Fruit fly (Drosophila melanogaster) whole organism, embryonic: ENCODE data around the gene Bug22.

Experiments used
- Atf3 ChIP-seq: fragments of 200-800 bp; sonication (Bioruptor generic); optimal IDR thresholded peaks from 3 replicates; lab custom pipeline; 2016; ENCODE audit warnings: missing biosample characterization, missing genetic modification characterization
- CG10431 ChIP-seq: fragments of 200-800 bp; sonication (Bioruptor generic); optimal IDR thresholded peaks from 3 replicates; lab custom pipeline; 2018; ENCODE audit warnings: missing biosample characterization, mild to moderate bottlenecking, missing genetic modification characterization
- CG11560 ChIP-seq: fragments of 200-800 bp; sonication (Bioruptor generic); IDR thresholded peaks from 3 replicates; pipeline ENCODE4 v1.3.6; 2022; ENCODE audit warnings: missing biosample characterization, missing genetic modification characterization
- CG12071 ChIP-seq: fragments of 200-800 bp; sonication (Bioruptor generic); optimal IDR thresholded peaks from 3 replicates; lab custom pipeline; 2018; ENCODE audit warnings: missing biosample characterization, mild to moderate bottlenecking, missing genetic modification characterization
- CG12219 ChIP-seq: fragments of 200-800 bp; sonication (Bioruptor generic); optimal IDR thresholded peaks from 3 replicates; lab custom pipeline; 2018; ENCODE audit warnings: missing biosample characterization, mild to moderate bottlenecking, missing genetic modification characterization
- CG1233 ChIP-seq: fragments of 200-800 bp; sonication (Bioruptor generic); optimal IDR thresholded peaks from 4 replicates; lab custom pipeline; 2018; ENCODE audit warnings: missing biosample characterization, mild to moderate bottlenecking, missing genetic modification characterization
- CG1603 ChIP-seq: fragments of 200-800 bp; sonication (Bioruptor generic); optimal IDR thresholded peaks from 2 replicates; lab custom pipeline; 2019; ENCODE audit warnings: missing biosample characterization, mild to moderate bottlenecking, missing genetic modification characterization, moderate library complexity
- CG16779 ChIP-seq: fragments of 200-800 bp; sonication (Bioruptor generic); IDR thresholded peaks from 2 replicates; pipeline ENCODE4 v1.3.6; 2022; ENCODE audit warnings: missing biosample characterization, missing genetic modification characterization
- CG18011 ChIP-seq: fragments of 200-800 bp; sonication (Bioruptor generic); optimal IDR thresholded peaks from 2 replicates; lab custom pipeline; 2017; ENCODE audit warnings: missing biosample characterization, missing genetic modification characterization, mild to moderate bottlenecking, moderate library complexity, missing genotype
- CG2712 ChIP-seq: fragments of 200-800 bp; optimal IDR thresholded peaks from 3 replicates; lab custom pipeline; 2019; ENCODE audit warnings: missing biosample characterization, mild to moderate bottlenecking, missing genetic modification characterization, moderate library complexity
- CG3838 ChIP-seq: fragments of 200-800 bp; sonication (Bioruptor generic); optimal IDR thresholded peaks from 3 replicates; lab custom pipeline; 2016; ENCODE audit warnings: missing biosample characterization, missing genetic modification characterization
- CG6683 ChIP-seq: fragments of 200-800 bp; sonication (Bioruptor generic); optimal IDR thresholded peaks from 2 replicates; lab custom pipeline; 2017; ENCODE audit warnings: missing biosample characterization, mild to moderate bottlenecking, missing genetic modification characterization, missing genetic modification reagents
- CG7928 ChIP-seq: fragments of 200-800 bp; sonication (Bioruptor generic); optimal IDR thresholded peaks from 2 replicates; lab custom pipeline; 2017; ENCODE audit warnings: missing biosample characterization, mild to moderate bottlenecking, missing genetic modification characterization
- CG8290 ChIP-seq, 3 experiments: fragments of 200-800 bp; sonication (Bioruptor generic); optimal IDR thresholded peaks; 2 replicates each; lab custom pipeline; 2016 to 2019; ENCODE audit warnings: missing biosample characterization in 3 of 3, missing genetic modification characterization in 3 of 3, mild to moderate bottlenecking in 2 of 3, moderate library complexity in 1 of 3
- Chrac-16 ChIP-seq: fragments of 200-800 bp; sonication (Bioruptor generic); optimal IDR thresholded peaks from 3 replicates; lab custom pipeline; 2016; ENCODE audit warnings: missing biosample characterization, missing genetic modification characterization
- CoRest ChIP-seq: fragments of 200-800 bp; sonication (Bioruptor generic); optimal IDR thresholded peaks from 3 replicates; lab custom pipeline; 2018; ENCODE audit warnings: missing biosample characterization, mild to moderate bottlenecking, missing genetic modification characterization, moderate library complexity
- Deaf1 ChIP-seq: fragments of 200-800 bp; optimal IDR thresholded peaks from 3 replicates; lab custom pipeline; 2019; ENCODE audit warnings: missing biosample characterization, mild to moderate bottlenecking, missing genetic modification characterization, moderate library complexity
- Hand ChIP-seq: fragments of 200-800 bp; sonication (Bioruptor generic); optimal IDR thresholded peaks from 2 replicates; lab custom pipeline; 2017; ENCODE audit warnings: mild to moderate bottlenecking, missing biosample characterization, missing genetic modification reagents, missing genetic modification characterization
- Hr3 ChIP-seq: fragments of 200-800 bp; sonication (Bioruptor generic); optimal IDR thresholded peaks from 3 replicates; lab custom pipeline; 2016; ENCODE audit warnings: missing biosample characterization, missing genetic modification characterization
- NFAT ChIP-seq: fragments of 200-800 bp; sonication (Bioruptor generic); IDR thresholded peaks from 2 replicates; pipeline ENCODE4 v1.3.6; 2022; ENCODE audit warnings: missing biosample characterization, missing genetic modification characterization
- Nf-YC ChIP-seq: fragments of 200-800 bp; optimal IDR thresholded peaks from 3 replicates; lab custom pipeline; 2019; ENCODE audit warnings: missing biosample characterization, mild to moderate bottlenecking, missing genetic modification characterization, moderate library complexity
- Oaz ChIP-seq: fragments of 200-800 bp; sonication (Bioruptor generic); IDR thresholded peaks from 2 replicates; pipeline ENCODE4 v1.3.6; 2022; ENCODE audit warnings: missing biosample characterization, missing genetic modification characterization
- Optix ChIP-seq: fragments of 200-800 bp; sonication (Bioruptor generic); IDR thresholded peaks from 3 replicates; pipeline ENCODE4 v1.3.6; 2022; ENCODE audit warnings: missing biosample characterization, missing genetic modification characterization
- Sox100B ChIP-seq: fragments of 200-800 bp; sonication (Bioruptor generic); optimal IDR thresholded peaks from 3 replicates; lab custom pipeline; 2018; ENCODE audit warnings: missing biosample characterization, mild to moderate bottlenecking, missing genetic modification characterization
- Sry-δ ChIP-seq: fragments of 200-800 bp; sonication (Bioruptor generic); optimal IDR thresholded peaks from 2 replicates; lab custom pipeline; 2016; ENCODE audit warnings: missing biosample characterization, missing genetic modification characterization
- Vsx1 ChIP-seq: fragments of 200-800 bp; sonication (Bioruptor generic); optimal IDR thresholded peaks from 2 replicates; lab custom pipeline; 2017; ENCODE audit warnings: missing biosample characterization, mild to moderate bottlenecking, missing genetic modification characterization, missing genetic modification reagents
- Xrp1 ChIP-seq: fragments of 200-800 bp; sonication (Bioruptor generic); IDR thresholded peaks from 2 replicates; pipeline ENCODE4 v1.3.6; 2022; ENCODE audit warnings: missing biosample characterization, missing genetic modification characterization
- al ChIP-seq: fragments of 200-800 bp; sonication (Bioruptor generic); IDR thresholded peaks from 2 replicates; pipeline ENCODE4 v1.3.6; 2022; ENCODE audit warnings: missing biosample characterization, missing genetic modification characterization
- az2 ChIP-seq: fragments of 200-800 bp; sonication (Bioruptor generic); optimal IDR thresholded peaks from 3 replicates; lab custom pipeline; 2016; ENCODE audit warnings: missing biosample characterization, missing genetic modification characterization
- bbx ChIP-seq: fragments of 200-800 bp; sonication (Bioruptor generic); IDR thresholded peaks from 2 replicates; pipeline ENCODE4 v1.3.6; 2022; ENCODE audit warnings: missing biosample characterization, missing genetic modification characterization; ENCODE audit not compliant: partially characterized antibody
- cato ChIP-seq: fragments of 200-800 bp; sonication (Bioruptor generic); optimal IDR thresholded peaks from 2 replicates; lab custom pipeline; 2016; ENCODE audit warnings: missing biosample characterization, missing genetic modification characterization, borderline replicate concordance
- ci ChIP-seq: fragments of 200-800 bp; sonication (Bioruptor generic); IDR thresholded peaks from 3 replicates; pipeline ENCODE4 v1.3.6; 2022; ENCODE audit warnings: missing biosample characterization, missing genetic modification characterization
- dmrt11E ChIP-seq: fragments of 200-800 bp; sonication (Bioruptor generic); optimal IDR thresholded peaks from 3 replicates; lab custom pipeline; 2018; ENCODE audit warnings: missing biosample characterization, mild to moderate bottlenecking, missing genetic modification characterization, moderate library complexity
- eyg ChIP-seq: fragments of 200-800 bp; sonication (Bioruptor generic); optimal IDR thresholded peaks from 3 replicates; lab custom pipeline; 2016; ENCODE audit warnings: missing biosample characterization, missing genetic modification characterization
- gsb ChIP-seq: fragments of 200-800 bp; sonication (Bioruptor generic); IDR thresholded peaks from 2 replicates; pipeline ENCODE4 v1.3.6; 2022; ENCODE audit warnings: missing biosample characterization, missing genetic modification characterization
- lola ChIP-seq, 3 experiments: fragments of >200 bp in 2 of 3; fragments of 200-800 bp in 1 of 3; sonication (Bioruptor generic) in 1 of 3; optimal IDR thresholded peaks; 2 replicates each; lab custom pipeline; 2017 to 2019; ENCODE audit warnings: missing biosample characterization in 3 of 3, missing genetic modification characterization in 3 of 3, mild to moderate bottlenecking in 1 of 3, moderate library complexity in 1 of 3
- luna ChIP-seq: fragments of 200-800 bp; sonication (Bioruptor generic); optimal IDR thresholded peaks from 2 replicates; lab custom pipeline; 2016; ENCODE audit warnings: missing biosample characterization, missing genetic modification characterization
- mam ChIP-seq: fragments of 200-800 bp; sonication (Bioruptor generic); optimal IDR thresholded peaks from 3 replicates; lab custom pipeline; 2016; ENCODE audit warnings: missing biosample characterization, missing genetic modification characterization
- nau ChIP-seq: fragments of 200-800 bp; sonication (Bioruptor generic); optimal IDR thresholded peaks from 3 replicates; lab custom pipeline; 2017; ENCODE audit warnings: missing biosample characterization, mild to moderate bottlenecking, missing genetic modification characterization, missing genetic modification reagents
- org-1 ChIP-seq: fragments of 200-800 bp; sonication (Bioruptor generic); optimal IDR thresholded peaks from 2 replicates; lab custom pipeline; 2017; ENCODE audit warnings: missing biosample characterization, missing genetic modification characterization
- p53 ChIP-seq: fragments of 200-800 bp; sonication (Bioruptor generic); optimal IDR thresholded peaks from 2 replicates; lab custom pipeline; 2016; ENCODE audit warnings: missing biosample characterization, missing genetic modification characterization
- pan ChIP-seq, 4 experiments: fragments of >200 bp in 3 of 4; fragments of 200-800 bp in 1 of 4; sonication (Bioruptor generic) in 1 of 4; optimal IDR thresholded peaks in 3 of 4; IDR thresholded peaks in 1 of 4; 2 replicates each; pipeline versions ENCODE4 v1.3.6 to Lab custom; 2017 to 2022; ENCODE audit warnings: missing biosample characterization in 2 of 4, missing genetic modification characterization in 2 of 4, mixed read lengths in 1 of 4
- pfk ChIP-seq: fragments of 200-800 bp; sonication (Bioruptor generic); optimal IDR thresholded peaks from 2 replicates; lab custom pipeline; 2018; ENCODE audit warnings: missing biosample characterization, mild to moderate bottlenecking, missing genetic modification characterization, moderate library complexity
- ranshi ChIP-seq: fragments of 200-800 bp; sonication (Bioruptor generic); IDR thresholded peaks from 2 replicates; pipeline ENCODE4 v1.3.6; 2022; ENCODE audit warnings: missing biosample characterization, missing genetic modification characterization
- rib ChIP-seq: fragments of 200-800 bp; sonication (Bioruptor generic); IDR thresholded peaks from 2 replicates; pipeline ENCODE4 v1.3.6; 2022; ENCODE audit warnings: missing biosample characterization, missing genetic modification characterization
- trh ChIP-seq: fragments of 200-800 bp; sonication (Bioruptor generic); optimal IDR thresholded peaks from 2 replicates; lab custom pipeline; 2016; ENCODE audit warnings: missing biosample characterization, missing genetic modification characterization
- ttk ChIP-seq: fragments of 200-800 bp; sonication (Bioruptor generic); IDR thresholded peaks from 2 replicates; pipeline ENCODE4 v2.1.2; 2022; ENCODE audit warnings: missing biosample characterization, missing genetic modification characterization
- twi ChIP-seq: fragments of 200-800 bp; optimal IDR thresholded peaks from 2 replicates; lab custom pipeline; 2019; ENCODE audit warnings: missing biosample characterization, mild to moderate bottlenecking, missing genetic modification characterization, moderate library complexity
- wor ChIP-seq: fragments of 200-800 bp; sonication (Bioruptor generic); IDR thresholded peaks from 2 replicates; pipeline ENCODE4 v1.3.6; 2022; ENCODE audit warnings: missing biosample characterization, missing genetic modification characterization

Gene Bug22

DNA sequence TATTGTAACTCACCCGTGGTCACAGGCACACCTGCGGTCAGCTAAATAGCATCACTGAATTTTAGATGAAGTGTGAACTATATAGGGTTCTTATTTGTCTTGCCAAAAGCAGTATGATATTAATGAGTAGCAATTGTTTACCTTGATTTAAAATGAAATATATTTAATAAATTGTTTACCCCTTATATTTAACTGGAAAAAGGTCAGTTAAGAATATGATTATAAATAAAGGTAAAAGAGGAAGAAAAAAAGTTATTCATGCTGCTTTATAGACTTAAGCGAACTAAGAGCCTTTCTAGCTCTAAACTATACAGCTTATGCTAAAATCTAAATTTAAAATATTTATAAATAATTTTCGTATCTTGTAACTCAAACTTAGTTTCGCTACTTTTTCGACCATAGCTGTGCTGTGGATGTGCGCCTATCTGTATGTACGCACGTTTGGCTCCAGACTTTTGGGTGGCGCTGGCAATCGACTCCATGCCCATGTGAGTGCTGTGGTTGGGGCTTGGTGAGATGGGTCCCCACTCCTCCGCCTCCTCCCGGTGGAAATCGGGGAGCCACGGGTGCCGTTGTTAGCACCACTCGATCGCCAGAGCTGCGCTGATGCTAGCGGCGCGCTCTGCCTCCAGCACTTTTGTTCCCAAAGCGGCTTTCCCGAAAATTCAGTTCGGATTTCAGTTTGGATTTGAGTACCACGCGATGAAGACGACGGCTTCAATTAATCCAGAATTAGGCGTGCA, 11.5 kb upstream of the Bug22 start, which contains the start of gene loh (continued):
- peak; percentile 61 for TF ChIP-seq CG1233 (GFP tag; lab: Kevin White, UChicago)
- no peak for TF ChIP-seq CG16779 (GFP tag; lab: Robert Waterston, UW)
- no peak for TF ChIP-seq org-1 (GFP tag; lab: Kevin White, UChicago)
- peak; percentile 18 for TF ChIP-seq CG1603 (tag; lab: Kevin White, UChicago)
- TF ChIP-seq cato: peak; percentile 21
- no peak for TF ChIP-seq p53 (GFP tag; lab: Kevin White, UChicago)
- peak; percentile 73 for TF ChIP-seq CoRest (tag; lab: Kevin White, UChicago)
- 0 out of 2 replicates have a peak, but pooled peaks have one; percentile 38 for TF ChIP-seq ttk (GFP tag; lab: Robert Waterston, UW)
- peak; percentile 25 for TF ChIP-seq CG10431 (GFP tag; lab: Kevin White, UChicago)
- TF ChIP-seq rib (GFP tag; lab: Robert Waterston, UW): no peak
- TF ChIP-seq lola (GFP tag; optimal IDR thresholded peaks at IDR 0.05; lab: Kevin White, UChicago): peak in 1 of 3 experiments; percentile 79
- no peak for TF ChIP-seq Deaf1 (tag; lab: Kevin White, UChicago)
- peak; percentile 57; the same call in 1 of the 2 replicates for TF ChIP-seq Xrp1 (GFP tag; lab: Robert Waterston, UW)
- TF ChIP-seq CG11560: no peak
- TF ChIP-seq ci (GFP tag; lab: Robert Waterston, UW): peak; percentile 65; the same call in 2 of the 3 replicates
- TF ChIP-seq Chrac-16: no peak
- no peak for TF ChIP-seq CG18011
- no peak for TF ChIP-seq Optix
- TF ChIP-seq nau (GFP tag; lab: Kevin White, UChicago): no peak
- peak; percentile 38 for TF ChIP-seq Vsx1 (GFP tag; lab: Kevin White, UChicago)
- TF ChIP-seq Hr3 (GFP tag; lab: Kevin White, UChicago): peak; percentile 53
- no peak for TF ChIP-seq gsb (GFP tag; lab: Robert Waterston, UW)
- peak; percentile 45 for TF ChIP-seq az2
- no peak for TF ChIP-seq Atf3 (GFP tag; lab: Kevin White, UChicago)
- TF ChIP-seq CG7928: no peak
- TF ChIP-seq Sox100B (GFP tag; lab: Kevin White, UChicago): peak; percentile 85
- TF ChIP-seq pfk (GFP tag; lab: Kevin White, UChicago): no peak
- peak; percentile 6 for TF ChIP-seq CG12219
- TF ChIP-seq bbx: no peak
- TF ChIP-seq eyg (GFP tag; lab: Kevin White, UChicago): no peak
- peak; percentile 52 for TF ChIP-seq Nf-YC (tag; lab: Kevin White, UChicago)
- TF ChIP-seq NFAT (GFP tag; lab: Robert Waterston, UW): no peak
- no peak for TF ChIP-seq mam (GFP tag; lab: Kevin White, UChicago)
- no peak for TF ChIP-seq CG12071
- peak; percentile 35 for TF ChIP-seq dmrt11E
- TF ChIP-seq al (GFP tag; lab: Robert Waterston, UW): no peak
- peak; percentile 7 for TF ChIP-seq trh (GFP tag; lab: Kevin White, UChicago)
- no peak for TF ChIP-seq CG8290 (GFP tag; optimal IDR thresholded peaks at IDR 0.05; lab: Kevin White, UChicago)
- no peak for TF ChIP-seq CG8290 (tag; optimal IDR thresholded peaks at IDR 0.05; lab: Kevin White, UChicago)
- TF ChIP-seq Sry-δ: no peak
- TF ChIP-seq luna (GFP tag; lab: Kevin White, UChicago): no peak
- no peak for TF ChIP-seq wor (GFP tag; lab: Robert Waterston, UW)
- no peak for TF ChIP-seq Oaz
- peak; percentile 77 for TF ChIP-seq CG2712
- TF ChIP-seq ranshi (GFP tag; lab: Robert Waterston, UW): no peak
- TF ChIP-seq CG3838 (GFP tag; lab: Kevin White, UChicago): no peak
- TF ChIP-seq Hand (GFP tag; lab: Kevin White, UChicago): no peak
- TF ChIP-seq pan (optimal IDR thresholded peaks at IDR 0.05; lab: Kevin White, UChicago): no peak
- TF ChIP-seq pan (GFP tag; optimal IDR thresholded peaks at IDR 0.05 in 1 of 2, IDR thresholded peaks at IDR 0.05 in 1 of 2): peak in 1 of 2 experiments; percentile 38
- TF ChIP-seq twi (tag; lab: Kevin White, UChicago): peak; percentile 42
- TF ChIP-seq CG6683 (GFP tag; lab: Kevin White, UChicago): peak; percentile 10
